Worm (Caenorhabditis elegans): Measurements from ENCODE around the gene K04C2.8.

The K04C2.8 gene

DNA sequence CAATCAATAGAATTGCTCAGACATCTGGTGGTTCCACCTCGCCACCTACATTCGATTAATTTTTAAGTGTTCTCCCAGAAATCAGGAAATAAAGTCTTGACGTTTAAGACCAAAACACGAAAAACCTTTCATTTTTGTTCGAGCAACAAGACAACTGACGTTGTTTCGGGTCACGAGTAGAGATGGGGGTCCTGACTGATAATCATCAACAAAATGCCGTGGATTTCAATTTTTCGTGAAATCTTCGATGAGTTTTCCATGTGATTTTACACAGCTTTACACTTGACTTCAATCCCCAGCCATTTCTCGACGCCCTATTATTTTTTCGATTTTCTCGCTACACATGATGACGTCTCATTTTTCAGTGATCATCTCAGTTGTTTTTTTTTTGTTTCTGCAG lies 971 bp downstream of the K04C2.8 start:
- TF ChIP-seq dao-5 (tag; optimal IDR thresholded peaks at IDR 0.05) (no peak), him-1 (tag; optimal IDR thresholded peaks at IDR 0.05) (no peak)

DNA sequence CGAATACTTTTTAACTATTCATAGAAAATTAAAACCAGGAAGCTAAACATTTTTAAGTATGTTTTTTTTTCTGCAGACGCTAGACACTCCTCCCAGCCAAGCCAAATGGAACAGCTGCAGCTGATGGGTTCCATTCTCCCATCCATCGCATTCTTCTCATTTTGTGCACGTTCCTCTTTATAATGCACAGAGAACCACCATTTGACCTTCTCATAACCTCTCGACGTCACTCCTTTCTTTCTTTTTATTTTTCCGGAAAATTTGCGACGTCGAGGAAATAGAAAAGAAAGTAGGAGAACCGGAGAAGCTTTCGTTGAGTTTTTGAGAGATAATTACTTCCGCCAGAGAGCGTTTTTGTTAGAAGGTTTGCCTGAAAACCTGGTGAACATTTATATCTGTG lies 1.6 kb downstream of the K04C2.8 start:
- TF ChIP-seq dao-5 (tag; optimal IDR thresholded peaks at IDR 0.05), result no peak
- TF ChIP-seq him-1 (tag; optimal IDR thresholded peaks at IDR 0.05), result no peak
- TF ChIP-seq W03F9.2 (tag; optimal IDR thresholded peaks at IDR 0.05), result no peak

DNA sequence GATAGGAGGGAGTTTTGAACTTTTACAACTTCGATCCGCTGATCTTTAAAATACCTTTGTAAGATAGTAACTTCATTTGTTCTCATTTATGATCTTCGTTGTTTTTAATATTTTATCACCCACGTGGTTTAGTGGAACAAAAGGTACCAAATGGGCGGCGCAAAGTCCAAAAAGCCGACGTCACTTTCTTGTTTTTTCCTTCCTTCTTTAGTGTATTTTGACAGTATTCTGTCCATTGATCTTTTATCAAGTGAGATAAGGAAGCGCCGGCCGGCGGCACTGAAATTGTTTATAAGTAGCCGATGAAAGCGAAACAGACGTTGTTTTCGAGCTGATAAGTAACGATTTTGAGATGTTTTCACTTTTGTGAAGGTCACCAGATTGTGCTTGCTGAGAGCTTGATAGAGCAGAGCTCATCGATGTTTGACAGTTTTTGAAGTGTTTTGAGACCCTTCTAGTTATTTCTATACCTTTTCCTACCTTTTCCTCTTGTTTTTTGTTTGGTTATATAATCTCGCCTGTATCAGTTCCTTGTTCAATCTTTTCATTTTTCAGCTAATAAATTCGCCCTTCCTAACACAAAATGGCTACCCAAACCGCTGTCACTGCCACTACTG lies 2.5 kb downstream of the K04C2.8 start, which contains the start of gene K04C2.3:
K04C2.3 (plus strand) TSS at position 556 of the 617 bp plus-strand sequence.
- peak; percentile 4 for TF ChIP-seq him-1 (tag; optimal IDR thresholded peaks at IDR 0.05)
- TF ChIP-seq W03F9.2 (tag; optimal IDR thresholded peaks at IDR 0.05), result no peak

DNA sequence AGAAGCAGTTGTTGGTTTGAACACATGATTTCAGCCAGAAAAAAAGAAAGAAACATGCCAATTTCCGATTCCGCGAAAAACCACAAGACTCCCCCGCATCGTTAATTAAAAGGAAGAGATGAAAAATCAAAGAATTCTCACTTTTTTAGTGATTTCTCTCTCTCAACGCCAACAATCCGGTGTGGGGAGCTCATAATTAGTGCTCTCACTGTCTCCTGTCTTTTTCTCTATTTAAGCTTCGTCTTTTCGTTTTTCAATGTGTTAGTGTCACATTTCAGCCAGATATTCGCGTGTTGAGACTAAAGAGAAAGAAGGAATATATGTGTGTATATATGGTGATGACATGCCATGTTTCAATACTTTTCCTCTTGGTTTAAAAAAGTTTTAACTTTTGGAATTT lies 3.6 kb downstream of the K04C2.8 start:
- no peak for TF ChIP-seq W03F9.2 (tag; optimal IDR thresholded peaks at IDR 0.05)
- peak; percentile 25 for TF ChIP-seq him-1 (tag; optimal IDR thresholded peaks at IDR 0.05)
- no peak for TF ChIP-seq dao-5 (tag; optimal IDR thresholded peaks at IDR 0.05)

DNA sequence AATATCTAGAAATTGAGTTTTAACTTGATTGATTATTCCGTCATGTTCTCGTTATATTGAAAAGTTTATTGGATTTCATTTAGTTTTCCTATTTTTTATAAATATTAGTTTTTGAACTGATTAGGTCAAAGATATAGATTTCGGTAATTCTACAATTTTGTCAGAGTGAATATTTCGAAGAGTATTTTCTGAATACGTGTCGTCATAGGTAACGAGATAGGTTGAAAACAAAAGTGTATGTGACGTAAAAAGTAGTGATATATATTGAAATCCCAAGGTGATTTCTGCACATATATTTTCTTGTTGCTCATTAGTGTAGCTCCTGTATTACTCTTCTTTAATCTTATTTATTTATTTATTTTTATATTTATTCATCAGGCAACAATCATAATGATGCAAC lies 10.7 kb downstream of the K04C2.8 start, which contains the start of gene K04C2.7:
K04C2.7 (plus strand) TSS at position 301 of the 400 bp plus-strand sequence.
- TF ChIP-seq dao-5 (tag; optimal IDR thresholded peaks at IDR 0.05), result no peak
- no peak for TF ChIP-seq W03F9.2 (tag; optimal IDR thresholded peaks at IDR 0.05)
- TF ChIP-seq him-1 (tag; optimal IDR thresholded peaks at IDR 0.05), result no peak

DNA sequence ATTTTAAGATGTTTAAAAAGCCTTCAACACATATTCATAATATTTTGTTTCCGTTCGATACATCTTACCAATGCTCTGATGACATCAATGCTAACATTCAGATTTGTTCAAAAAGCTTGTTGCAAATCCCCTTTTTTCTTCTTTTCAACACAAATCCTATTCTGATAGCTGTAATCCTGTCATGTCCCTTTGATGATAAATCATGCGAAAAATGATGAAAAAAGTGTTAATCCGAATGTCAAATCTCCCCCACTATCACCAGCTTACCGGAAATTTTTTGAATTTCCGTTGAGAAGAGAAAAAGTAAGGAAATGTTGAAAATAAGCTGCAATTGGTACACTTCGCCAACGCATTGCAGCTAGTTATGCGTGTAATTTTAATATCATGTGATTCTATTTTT lies 11.6 kb downstream of the K04C2.8 start:
- TF ChIP-seq W03F9.2 (tag; optimal IDR thresholded peaks at IDR 0.05) (no peak), him-1 (tag; optimal IDR thresholded peaks at IDR 0.05) (no peak), dao-5 (tag; optimal IDR thresholded peaks at IDR 0.05) (no peak)

DNA sequence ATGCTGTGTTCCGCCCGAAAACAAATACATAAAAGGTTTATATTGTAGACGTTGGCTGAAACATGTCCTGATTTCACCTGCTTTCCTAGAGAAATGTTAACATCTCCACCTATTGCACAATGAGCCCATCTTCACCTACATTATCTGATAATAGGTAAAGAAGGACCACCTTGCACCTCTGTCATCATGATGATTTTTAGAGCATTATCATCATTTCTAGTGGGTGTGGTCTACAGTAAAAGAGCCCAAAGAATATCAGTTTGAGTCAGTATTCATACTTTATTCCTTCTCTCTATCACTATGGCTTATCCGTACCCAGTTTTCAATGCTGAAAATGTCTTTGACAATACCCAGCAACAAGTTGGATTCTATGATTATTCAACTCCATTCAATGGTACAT lies 14.1 kb downstream of the K04C2.8 start, which contains the start of gene med-2:
med-2 (plus strand) TSS at position 301 of the 400 bp plus-strand sequence.
- TF ChIP-seq W03F9.2 (tag; optimal IDR thresholded peaks at IDR 0.05) (no peak), him-1 (tag; optimal IDR thresholded peaks at IDR 0.05) (no peak), dao-5 (tag; optimal IDR thresholded peaks at IDR 0.05) (no peak)

DNA sequence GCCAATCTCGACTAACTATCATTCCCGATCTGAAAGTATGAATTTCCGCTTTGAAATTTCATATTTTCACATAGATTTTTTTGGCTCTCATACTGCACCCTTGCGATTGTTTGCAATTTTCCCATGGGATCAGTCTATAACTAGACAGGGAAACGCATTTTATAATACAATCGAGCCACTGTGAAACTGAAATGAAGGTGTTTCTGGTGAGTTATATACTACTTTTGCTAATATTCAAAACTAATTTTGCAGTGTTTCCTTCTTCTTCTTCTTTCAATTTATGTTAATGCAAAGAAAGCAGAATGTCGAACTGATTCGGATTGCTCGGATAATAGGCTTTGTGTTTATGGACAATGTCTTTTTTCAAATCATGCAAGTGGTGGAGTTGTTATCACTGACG lies 15.8 kb downstream of the K04C2.8 start:
- no peak for TF ChIP-seq him-1 (tag; optimal IDR thresholded peaks at IDR 0.05)
- TF ChIP-seq dao-5 (tag; optimal IDR thresholded peaks at IDR 0.05), result no peak
- no peak for TF ChIP-seq W03F9.2 (tag; optimal IDR thresholded peaks at IDR 0.05)

DNA sequence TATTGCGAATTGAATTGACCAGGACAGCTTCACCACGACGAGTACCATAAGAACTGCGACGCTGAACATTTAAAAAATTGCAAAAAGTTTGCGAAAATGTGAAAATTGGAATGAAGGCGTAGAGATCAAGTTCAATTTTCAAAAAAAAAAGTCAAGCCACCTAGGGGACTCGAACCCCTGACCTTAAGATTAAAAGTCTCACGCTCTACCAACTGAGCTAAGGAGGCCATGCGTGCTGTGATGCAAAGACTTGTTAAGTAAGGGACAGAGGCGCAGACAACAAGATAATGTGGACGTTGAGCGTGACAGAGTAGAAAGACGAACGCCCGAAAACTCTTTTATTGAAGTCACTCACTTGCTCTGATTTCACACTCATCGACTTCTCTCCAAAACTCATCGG lies 17.5 kb downstream of the K04C2.8 start:
- peak; percentile 61 for TF ChIP-seq W03F9.2 (tag; optimal IDR thresholded peaks at IDR 0.05)
- peak; percentile 53 for TF ChIP-seq dao-5 (tag; optimal IDR thresholded peaks at IDR 0.05)
- peak; percentile 51 for TF ChIP-seq him-1 (tag; optimal IDR thresholded peaks at IDR 0.05)

DNA sequence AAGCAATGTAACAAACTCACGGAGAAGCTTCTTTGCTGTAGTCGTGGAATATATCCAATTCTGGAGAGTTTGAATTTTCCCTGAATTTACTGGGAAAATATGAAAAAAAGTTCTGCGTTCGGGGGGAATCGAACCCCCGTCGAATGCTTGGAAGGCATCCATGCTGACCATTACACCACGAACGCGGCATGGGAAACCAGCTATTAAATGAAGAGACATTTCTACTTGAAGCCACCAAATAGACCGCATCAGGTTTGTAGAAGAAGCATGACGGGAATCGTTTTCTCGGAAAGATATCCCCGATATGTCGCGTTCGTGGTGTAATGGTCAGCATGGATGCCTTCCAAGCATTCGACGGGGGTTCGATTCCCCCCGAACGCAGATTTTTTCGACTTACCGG lies 18.4 kb downstream of the K04C2.8 start:
- no peak for TF ChIP-seq W03F9.2 (tag; optimal IDR thresholded peaks at IDR 0.05)
- TF ChIP-seq dao-5 (tag; optimal IDR thresholded peaks at IDR 0.05), result peak; percentile 79

DNA sequence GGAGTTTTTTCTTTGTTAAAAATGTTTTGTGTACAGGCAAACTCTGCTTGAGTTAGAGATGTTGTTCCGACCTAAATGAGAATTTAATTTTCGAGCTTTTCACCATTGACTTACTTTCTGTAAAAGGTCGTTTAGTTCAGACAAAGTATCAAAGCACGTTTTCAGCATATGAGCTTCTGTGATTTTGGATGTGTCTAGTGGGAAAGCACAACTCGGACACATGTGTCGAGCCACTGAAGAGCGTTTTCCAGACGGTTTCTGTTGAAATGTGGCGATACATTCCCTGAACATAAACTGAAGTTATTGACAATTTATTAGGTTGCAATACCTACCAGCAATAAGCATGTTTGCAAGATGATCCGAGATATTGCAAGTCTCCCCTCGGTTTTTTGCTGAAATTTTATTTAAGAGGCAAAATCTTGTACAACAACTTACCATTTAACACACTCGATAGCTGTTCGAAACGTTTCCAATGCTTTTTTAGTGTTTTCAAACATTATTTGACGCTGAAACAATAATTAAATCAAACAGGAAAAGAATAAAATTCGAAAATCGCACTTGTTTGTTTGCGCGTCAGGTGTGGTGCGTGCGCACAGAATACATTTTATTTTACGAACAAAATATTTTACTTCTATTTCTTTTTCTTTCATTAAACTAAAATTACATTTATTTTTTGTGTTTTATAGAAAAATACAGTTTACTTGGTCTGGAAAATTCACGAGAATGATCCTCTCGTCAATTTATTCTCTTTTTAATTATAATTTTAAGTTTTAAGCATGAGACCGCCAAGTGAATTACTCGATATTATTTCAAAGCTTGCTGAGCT lies 19.1 kb downstream of the K04C2.8 start, which contains the start of the genes brd-1 and K04C2.2:
brd-1 (minus strand) TSS at position 506 of the 826 bp plus-strand sequence.
K04C2.2 (plus strand) TSS at position 776 of the 826 bp plus-strand sequence.
- TF ChIP-seq him-1 (tag; optimal IDR thresholded peaks at IDR 0.05) (no peak), dao-5 (tag; optimal IDR thresholded peaks at IDR 0.05) (no peak), W03F9.2 (tag; optimal IDR thresholded peaks at IDR 0.05) (no peak)

DNA sequence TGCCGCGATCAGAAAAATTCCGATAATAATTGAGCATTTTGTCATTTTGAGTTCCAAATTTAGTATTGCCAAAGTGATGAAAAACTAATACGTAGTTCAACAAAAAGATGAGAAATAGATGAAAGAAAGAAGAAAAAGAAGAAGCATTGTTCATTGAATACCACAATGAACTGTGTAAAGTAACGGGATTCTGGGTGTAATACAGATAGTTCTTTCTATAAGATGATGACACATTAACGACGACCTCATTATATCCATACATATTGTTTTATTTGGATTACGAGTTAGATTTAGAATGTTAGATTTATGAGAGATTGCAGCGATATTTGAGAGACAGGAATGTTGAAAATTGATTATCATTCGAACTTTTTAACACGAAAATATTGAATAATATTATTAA lies 21.5 kb downstream of the K04C2.8 start, which contains the start of gene K04C2.5:
K04C2.5 (minus strand) TSS at position 101 of the 400 bp plus-strand sequence.
- TF ChIP-seq W03F9.2 (tag; optimal IDR thresholded peaks at IDR 0.05) (no peak), him-1 (tag; optimal IDR thresholded peaks at IDR 0.05) (no peak), dao-5 (tag; optimal IDR thresholded peaks at IDR 0.05) (no peak)

DNA sequence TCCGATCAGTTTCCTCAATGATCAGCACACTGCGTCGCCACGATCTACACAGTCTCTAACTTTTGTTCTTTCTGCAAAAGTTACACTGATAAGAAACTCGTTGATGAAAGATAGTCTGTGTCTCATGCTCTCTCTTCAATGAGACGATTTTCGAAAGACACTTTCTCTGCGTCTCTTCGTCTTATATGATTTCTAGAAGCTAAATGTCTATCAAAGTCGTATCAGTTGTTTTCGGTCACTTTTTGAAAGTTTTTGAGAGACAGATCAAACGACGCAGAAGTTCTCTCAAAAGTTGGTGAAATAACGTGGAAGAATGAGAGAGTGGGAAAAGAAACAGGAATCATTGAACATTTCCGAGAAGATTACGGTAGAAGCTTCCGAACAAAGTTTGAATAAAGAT lies 25.1 kb downstream of the K04C2.8 start:
- peak; percentile 2 for TF ChIP-seq W03F9.2 (tag; optimal IDR thresholded peaks at IDR 0.05)
- no peak for TF ChIP-seq him-1 (tag; optimal IDR thresholded peaks at IDR 0.05)

DNA sequence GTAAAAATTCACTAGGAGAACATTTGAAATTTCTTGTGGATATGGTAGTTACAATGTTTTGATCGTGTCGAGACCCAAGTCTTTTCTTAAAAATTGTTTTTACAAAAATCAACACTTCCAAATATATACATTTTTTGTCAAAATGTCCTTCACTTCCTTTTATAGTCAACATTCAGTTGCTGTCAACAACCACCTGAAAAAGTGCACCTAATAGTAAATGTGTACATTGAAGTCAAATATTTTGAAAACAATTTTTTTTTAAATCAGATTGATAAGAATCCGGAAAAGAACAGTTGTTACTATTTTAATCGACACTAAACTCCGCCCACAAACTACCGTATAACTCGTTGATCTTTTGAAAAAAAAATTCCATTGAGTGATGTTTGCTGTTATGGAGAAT lies 25.6 kb downstream of the K04C2.8 start:
- TF ChIP-seq dao-5 (tag; optimal IDR thresholded peaks at IDR 0.05) (no peak), him-1 (tag; optimal IDR thresholded peaks at IDR 0.05) (no peak), W03F9.2 (tag; optimal IDR thresholded peaks at IDR 0.05) (no peak)

Measured in whole organism, L4/young adult.